Worm (Caenorhabditis elegans): ENCODE results near the gene F37C4.4.

Gene F37C4.4

ce11 chrIV:3835065-3835464 lies 32.0 kb upstream of the F37C4.4 start, which contains the start of gene cal-3:
cal-3 (minus strand) TSS chrIV:3835165.
- TF ChIP-seq rnt-1 (tag; optimal IDR thresholded peaks at IDR 0.05) (no peak), efl-1 (optimal IDR thresholded peaks at IDR 0.05) (no peak), efl-1 (GFP tag; optimal IDR thresholded peaks at IDR 0.05 in 1 of 2) (peak in 1 of 2 experiments; percentile 19), unc-98 (GFP tag; IDR thresholded peaks at IDR 0.05) (no peak), nhr-11 (tag; optimal IDR thresholded peaks at IDR 0.05) (no peak), elt-3 (tag; optimal IDR thresholded peaks at IDR 0.05) (no peak), Y116A8C.19 (tag; optimal IDR thresholded peaks at IDR 0.05; ENCODE audit: borderline replicate concordance) (no peak), unc-86 (tag; optimal IDR thresholded peaks at IDR 0.05) (no peak), nhr-20 (tag; optimal IDR thresholded peaks at IDR 0.05) (no peak), vab-15 (tag; optimal IDR thresholded peaks at IDR 0.05) (no peak)

DNA sequence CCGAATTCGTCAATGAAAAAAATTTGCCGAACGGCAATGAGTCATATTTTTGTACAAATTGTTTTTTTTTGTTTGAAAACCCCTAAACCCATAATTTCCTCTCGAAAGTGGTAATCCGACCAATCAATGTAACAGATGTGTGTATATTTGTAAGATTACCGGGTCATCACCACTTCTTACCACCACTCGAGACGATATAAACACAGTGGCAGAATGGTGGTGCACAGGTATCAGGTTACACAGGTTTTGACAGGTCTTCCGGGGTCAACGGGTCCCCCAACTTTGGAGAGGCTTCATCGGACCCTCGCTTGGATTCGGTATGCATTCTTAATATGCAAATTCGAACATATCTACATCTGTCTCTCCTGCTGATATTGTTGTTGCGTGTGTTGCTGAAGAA lies 28.4 kb upstream of the F37C4.4 start:
- TF ChIP-seq mep-1 (tag; optimal IDR thresholded peaks at IDR 0.05) (no peak), ceh-63 (GFP tag; optimal IDR thresholded peaks at IDR 0.05) (no peak), nhr-237 (tag; optimal IDR thresholded peaks at IDR 0.05) (no peak)

ce11 chrIV:3839420-3839819 lies 27.7 kb upstream of the F37C4.4 start, which contains the start of gene F28F9.2:
F28F9.2 (plus strand) TSS chrIV:3839720.
- TF ChIP-seq ama-1 (optimal IDR thresholded peaks at IDR 0.05) = no peak
- no peak for TF ChIP-seq nhr-28 (tag; optimal IDR thresholded peaks at IDR 0.05)
- TF ChIP-seq pag-3 (tag; optimal IDR thresholded peaks at IDR 0.05; ENCODE audit: borderline replicate concordance, insufficient read depth) = no peak
- TF ChIP-seq xbp-1 (tag; optimal IDR thresholded peaks at IDR 0.05) = no peak
- no peak for TF ChIP-seq fos-1 (tag; optimal IDR thresholded peaks at IDR 0.05)
- no peak for TF ChIP-seq nhr-90 (tag; optimal IDR thresholded peaks at IDR 0.05; ENCODE audit: poor library complexity)
- no peak for TF ChIP-seq fkh-4 (tag; optimal IDR thresholded peaks at IDR 0.05; ENCODE audit: borderline replicate concordance)
- no peak for TF ChIP-seq ceh-63 (GFP tag; optimal IDR thresholded peaks at IDR 0.05)
- TF ChIP-seq sptf-1 (tag; optimal IDR thresholded peaks at IDR 0.05) = no peak
- TF ChIP-seq efl-1 (optimal IDR thresholded peaks at IDR 0.05) = no peak
- TF ChIP-seq efl-1 (GFP tag; optimal IDR thresholded peaks at IDR 0.05 in 1 of 2) = no peak
- TF ChIP-seq pax-3 (tag; optimal IDR thresholded peaks at IDR 0.05) = no peak
- TF ChIP-seq nhr-12 (tag; optimal IDR thresholded peaks at IDR 0.05) = no peak
- no peak for TF ChIP-seq jun-1 (tag; optimal IDR thresholded peaks at IDR 0.05)
- no peak for TF ChIP-seq ceh-8 (GFP tag; optimal IDR thresholded peaks at IDR 0.05)
- no peak for TF ChIP-seq sox-4 (tag; optimal IDR thresholded peaks at IDR 0.05)
- no peak for TF ChIP-seq grh-1 (GFP tag; IDR thresholded peaks at IDR 0.05)
- no peak for TF ChIP-seq zip-4 (GFP tag; optimal IDR thresholded peaks at IDR 0.05)
- no peak for TF ChIP-seq zag-1 (tag; optimal IDR thresholded peaks at IDR 0.05)
- TF ChIP-seq unc-86 (tag; optimal IDR thresholded peaks at IDR 0.05) = no peak
- no peak for TF ChIP-seq rnt-1 (tag; optimal IDR thresholded peaks at IDR 0.05)

DNA sequence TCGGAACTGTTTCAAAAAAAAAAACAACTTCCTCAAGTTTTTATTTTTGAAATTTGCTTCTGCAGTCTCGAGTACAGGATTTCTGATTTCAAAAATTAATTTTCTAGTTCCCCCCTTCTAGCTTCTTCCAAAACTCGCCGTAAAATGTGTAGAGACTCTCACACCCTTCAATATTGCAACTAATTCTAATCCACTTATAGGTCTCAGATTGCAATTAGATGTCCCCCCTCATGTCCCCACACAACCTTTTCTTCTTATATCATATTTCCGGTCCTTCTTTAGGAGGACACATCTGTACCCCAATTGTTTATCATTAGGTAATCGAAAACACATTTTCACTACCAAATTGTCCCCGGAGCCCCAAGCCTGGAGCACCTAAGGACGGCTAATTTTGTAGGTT lies 26.6 kb upstream of the F37C4.4 start:
- TF ChIP-seq efl-1 (optimal IDR thresholded peaks at IDR 0.05) = no peak
- TF ChIP-seq efl-1 (GFP tag; optimal IDR thresholded peaks at IDR 0.05 in 1 of 2) = no peak

ce11 chrIV:3841607-3842006 lies 25.5 kb upstream of the F37C4.4 start:
- TF ChIP-seq mep-1 (tag; optimal IDR thresholded peaks at IDR 0.05) (no peak), C34B4.2 (tag; optimal IDR thresholded peaks at IDR 0.05) (no peak), aly-2 (tag; optimal IDR thresholded peaks at IDR 0.05) (no peak), isw-1 (GFP tag; IDR thresholded peaks at IDR 0.05) (no peak), efl-3 (GFP tag; optimal IDR thresholded peaks at IDR 0.05) (no peak), lin-35 (GFP tag; optimal IDR thresholded peaks at IDR 0.05) (no peak), lsy-2 (tag; optimal IDR thresholded peaks at IDR 0.05) (no peak), fkh-4 (tag; optimal IDR thresholded peaks at IDR 0.05; ENCODE audit: borderline replicate concordance) (no peak)

Data from whole organism, L1 larva.